Worm (Caenorhabditis elegans) whole organism, L1 larva: Measurements from ENCODE around the gene C53D6.11.

ENCODE experiments used
- C04F5.9 ChIP-seq: sonication (generic microtip); optimal IDR thresholded peaks from 2 replicates; lab custom pipeline; 2016; ENCODE audit warnings: missing genetic modification characterization, missing compliant biosample characterization
- C16A3.4 ChIP-seq: fragments of 150-350 bp; optimal IDR thresholded peaks from 2 replicates; lab custom pipeline; 2014; ENCODE audit warnings: missing biosample characterization, missing genetic modification characterization
- F16B12.6 ChIP-seq: fragments of 150-350 bp; optimal IDR thresholded peaks from 2 replicates; lab custom pipeline; 2014; ENCODE audit warnings: missing biosample characterization, missing genetic modification characterization
- Y116A8C.19 ChIP-seq: sonication (generic microtip); optimal IDR thresholded peaks from 2 replicates; lab custom pipeline; 2016; ENCODE audit warnings: missing compliant biosample characterization, missing genetic modification characterization, borderline replicate concordance
- aha-1 ChIP-seq: fragments of 150-350 bp; optimal IDR thresholded peaks from 2 replicates; lab custom pipeline; 2014; ENCODE audit warnings: missing biosample characterization, missing genetic modification characterization
- aly-2 ChIP-seq: fragments of 150-350 bp; optimal IDR thresholded peaks from 2 replicates; lab custom pipeline; 2014; ENCODE audit warnings: missing biosample characterization, missing genetic modification characterization
- ceh-82 ChIP-seq, 3 experiments: fragments of 150-350 bp in 1 of 3; sonication (generic microtip) in 2 of 3; optimal IDR thresholded peaks; 2 replicates each; lab custom pipeline; 2014 to 2017; ENCODE audit warnings: missing biosample characterization in 3 of 3, missing genetic modification characterization in 3 of 3
- ceh-90 ChIP-seq: sonication (generic microtip); optimal IDR thresholded peaks from 2 replicates; lab custom pipeline; 2016; ENCODE audit warnings: missing genetic modification characterization, missing compliant biosample characterization
- dsc-1 ChIP-seq: sonication (generic microtip); optimal IDR thresholded peaks from 2 replicates; lab custom pipeline; 2016; ENCODE audit warnings: mild to moderate bottlenecking, missing genetic modification characterization, missing compliant biosample characterization
- efl-1 ChIP-seq, 4 experiments: fragments of 150-350 bp; optimal IDR thresholded peaks in 3 of 4; peaks in 1 of 4; 1 replicate in 1 of 4; 2 replicates in 3 of 4; lab custom pipeline; 2014; ENCODE audit warnings: missing biosample characterization in 2 of 4, missing genetic modification characterization in 2 of 4, missing genetic modification reagents in 2 of 4
- egl-13 ChIP-seq: sonication (generic microtip); optimal IDR thresholded peaks from 2 replicates; lab custom pipeline; 2016; ENCODE audit warnings: missing genotype, missing genetic modification reagents, missing genetic modification characterization, missing compliant biosample characterization
- egl-27 ChIP-seq, 2 experiments: fragments of 150-350 bp in 1 of 2; sonication (generic microtip); optimal IDR thresholded peaks; 3 replicates each; lab custom pipeline; 2017 to 2018; ENCODE audit warnings: missing biosample characterization in 2 of 2, missing genetic modification characterization in 2 of 2, missing genetic modification reagents in 2 of 2
- elt-2 ChIP-seq: sonication (generic microtip); optimal IDR thresholded peaks from 2 replicates; lab custom pipeline; 2016; ENCODE audit warnings: missing genetic modification characterization, mild to moderate bottlenecking, inconsistent platforms, missing compliant biosample characterization, missing genetic modification reagents
- elt-3 ChIP-seq, 6 experiments: fragments of 150-350 bp in 1 of 6; sonication (generic microtip); optimal IDR thresholded peaks; 2 replicates each; lab custom pipeline; 2017 to 2018; ENCODE audit warnings: missing biosample characterization in 6 of 6, missing genetic modification characterization in 6 of 6, inconsistent platforms in 1 of 6
- ets-5 ChIP-seq: fragments of 200-800 bp; sonication (Bioruptor generic); IDR thresholded peaks from 2 replicates; pipeline ENCODE4 v1.3.6; 2022; ENCODE audit warnings: missing genetic modification characterization, missing compliant biosample characterization
- fkh-4 ChIP-seq: sonication (generic microtip); optimal IDR thresholded peaks from 2 replicates; lab custom pipeline; 2016; ENCODE audit warnings: missing compliant biosample characterization, missing genetic modification characterization, borderline replicate concordance
- fkh-8 ChIP-seq: sonication (generic microtip); optimal IDR thresholded peaks from 2 replicates; lab custom pipeline; 2016; ENCODE audit warnings: mild to moderate bottlenecking, missing genetic modification characterization, missing compliant biosample characterization
- hpl-2 ChIP-seq: fragments of 150-350 bp; optimal IDR thresholded peaks from 2 replicates; lab custom pipeline; 2014; ENCODE audit warnings: missing biosample characterization, missing genetic modification reagents, missing genetic modification characterization
- isw-1 ChIP-seq: fragments of 200-800 bp; sonication (Bioruptor generic); IDR thresholded peaks from 2 replicates; pipeline ENCODE4 v1.3.6; 2022; ENCODE audit warnings: missing genetic modification characterization, missing compliant biosample characterization
- jun-1 ChIP-seq: fragments of 150-350 bp; optimal IDR thresholded peaks from 2 replicates; lab custom pipeline; 2014; ENCODE audit warnings: missing biosample characterization, missing genetic modification reagents, missing genetic modification characterization
- lin-35 ChIP-seq, 2 experiments: fragments of 150-350 bp; optimal IDR thresholded peaks; 2 replicates each; lab custom pipeline; 2014; ENCODE audit warnings: missing biosample characterization in 2 of 2, missing genetic modification characterization in 2 of 2, missing genetic modification reagents in 2 of 2
- lin-39 ChIP-seq: fragments of 150-350 bp; optimal IDR thresholded peaks from 2 replicates; lab custom pipeline; 2014; ENCODE audit warnings: missing biosample characterization, missing genetic modification reagents, missing genetic modification characterization
- lir-3 ChIP-seq: sonication (generic microtip); optimal IDR thresholded peaks from 2 replicates; lab custom pipeline; 2016; ENCODE audit warnings: mild to moderate bottlenecking, missing genetic modification characterization, moderate library complexity, missing compliant biosample characterization; ENCODE audit not compliant: poor library complexity
- lsy-2 ChIP-seq, 2 experiments: fragments of 150-350 bp; optimal IDR thresholded peaks; 2 replicates each; lab custom pipeline; 2014; ENCODE audit warnings: missing biosample characterization in 2 of 2, missing genetic modification characterization in 2 of 2
- mep-1 ChIP-seq: fragments of 150-350 bp; optimal IDR thresholded peaks from 2 replicates; lab custom pipeline; 2014; ENCODE audit warnings: missing biosample characterization, missing genetic modification characterization
- nhr-11 ChIP-seq: fragments of 150-350 bp; optimal IDR thresholded peaks from 2 replicates; lab custom pipeline; 2014; ENCODE audit warnings: missing biosample characterization, missing genetic modification characterization
- nhr-20 ChIP-seq: sonication (generic microtip); optimal IDR thresholded peaks from 2 replicates; lab custom pipeline; 2016; ENCODE audit warnings: mild to moderate bottlenecking, missing genetic modification characterization, missing compliant biosample characterization
- nhr-237 ChIP-seq: fragments of 150-350 bp; optimal IDR thresholded peaks from 2 replicates; lab custom pipeline; 2014; ENCODE audit warnings: missing biosample characterization, missing genetic modification characterization
- nhr-84 ChIP-seq: sonication (generic microtip); optimal IDR thresholded peaks from 2 replicates; lab custom pipeline; 2017; ENCODE audit warnings: missing biosample characterization, missing genetic modification characterization
- nhr-85 ChIP-seq: sonication (generic microtip); peaks from one replicate; lab custom pipeline; 2016; ENCODE audit warnings: missing genetic modification characterization, inconsistent platforms, missing compliant biosample characterization
- nhr-90 ChIP-seq: sonication (generic microtip); optimal IDR thresholded peaks from 2 replicates; lab custom pipeline; 2016; ENCODE audit warnings: mild to moderate bottlenecking, missing genetic modification characterization, missing compliant biosample characterization; ENCODE audit not compliant: poor library complexity
- pag-3 ChIP-seq: sonication (generic microtip); optimal IDR thresholded peaks from 2 replicates; lab custom pipeline; 2017; ENCODE audit warnings: missing genetic modification characterization, mild to moderate bottlenecking, missing compliant biosample characterization, antibody characterized with exemption, borderline replicate concordance; ENCODE audit not compliant: insufficient read depth
- pqm-1 ChIP-seq: sonication (generic microtip); optimal IDR thresholded peaks from 3 replicates; lab custom pipeline; 2017; ENCODE audit warnings: missing biosample characterization, missing genetic modification characterization
- rnt-1 ChIP-seq: sonication (generic microtip); optimal IDR thresholded peaks from 2 replicates; lab custom pipeline; 2016; ENCODE audit warnings: mild to moderate bottlenecking, missing genetic modification characterization, moderate library complexity, missing compliant biosample characterization
- snu-23 ChIP-seq: sonication (generic microtip); optimal IDR thresholded peaks from 2 replicates; lab custom pipeline; 2016; ENCODE audit warnings: missing genetic modification characterization, missing compliant biosample characterization
- sox-4 ChIP-seq: sonication (generic microtip); optimal IDR thresholded peaks from 2 replicates; lab custom pipeline; 2016; ENCODE audit warnings: missing genetic modification characterization, missing compliant biosample characterization
- sptf-1 ChIP-seq: fragments of 150-350 bp; optimal IDR thresholded peaks from 2 replicates; lab custom pipeline; 2014; ENCODE audit warnings: missing biosample characterization, missing genetic modification characterization
- tlp-1 ChIP-seq: fragments of 150-350 bp; optimal IDR thresholded peaks from 2 replicates; lab custom pipeline; 2014; ENCODE audit warnings: missing biosample characterization, missing genetic modification characterization
- unc-130 ChIP-seq: fragments of 150-350 bp; optimal IDR thresholded peaks from 2 replicates; lab custom pipeline; 2017; ENCODE audit warnings: missing biosample characterization, missing genetic modification characterization, inconsistent platforms
- unc-30 ChIP-seq: sonication (generic microtip); optimal IDR thresholded peaks from 2 replicates; lab custom pipeline; 2017; ENCODE audit warnings: missing biosample characterization, missing genetic modification characterization
- unc-86 ChIP-seq: sonication (generic microtip); optimal IDR thresholded peaks from 2 replicates; lab custom pipeline; 2016; ENCODE audit warnings: missing genetic modification characterization, missing compliant biosample characterization
- xbp-1 ChIP-seq: sonication (generic microtip); optimal IDR thresholded peaks from 2 replicates; lab custom pipeline; 2016; ENCODE audit warnings: missing genetic modification characterization, missing compliant biosample characterization
- zag-1 ChIP-seq: fragments of 150-350 bp; optimal IDR thresholded peaks from 2 replicates; lab custom pipeline; 2014; ENCODE audit warnings: missing biosample characterization, missing genetic modification characterization
- zip-4 ChIP-seq: fragments of 200-800 bp; sonication (Bioruptor generic); optimal IDR thresholded peaks from 2 replicates; lab custom pipeline; 2018; ENCODE audit warnings: mild to moderate bottlenecking, missing genetic modification characterization, moderate library complexity, missing compliant biosample characterization
- ztf-11 ChIP-seq, 2 experiments: sonication (generic microtip); optimal IDR thresholded peaks; 2 replicates each; lab custom pipeline; 2016 to 2017; ENCODE audit warnings: missing genetic modification characterization in 2 of 2, missing biosample characterization in 1 of 2, missing compliant biosample characterization in 1 of 2
- ztf-4 ChIP-seq: fragments of 150-350 bp; optimal IDR thresholded peaks from 2 replicates; lab custom pipeline; 2014; ENCODE audit warnings: missing biosample characterization, missing genetic modification characterization

C53D6.11 gene

ce11 chrIV:9016477-9016876 is 6.1 kb downstream of the C53D6.11 start, which contains the start of gene acc-2:
TSS of gene acc-2 (plus strand) at chrIV:9016777.
- TF ChIP-seq pqm-1 (tag; lab: Kevin White, UChicago) (no peak), fkh-4 (no peak), C16A3.4 (tag; lab: Kevin White, UChicago) (no peak), unc-86 (tag; lab: Kevin White, UChicago) (no peak), nhr-11 (tag; lab: Kevin White, UChicago) (no peak), lin-35 (GFP tag; optimal IDR thresholded peaks at IDR 0.05; lab: Kevin White, UChicago) (no peak), ceh-82 (tag; optimal IDR thresholded peaks at IDR 0.05; lab: Kevin White, UChicago) (no peak), isw-1 (GFP tag; lab: Robert Waterston, UW) (no peak), ztf-11 (tag; optimal IDR thresholded peaks at IDR 0.05; lab: Kevin White, UChicago) (no peak), C04F5.9 (tag; lab: Kevin White, UChicago) (no peak), ets-5 (GFP tag; lab: Robert Waterston, UW) (no peak), efl-1 (optimal IDR thresholded peaks at IDR 0.05; lab: Kevin White, UChicago) (no peak), efl-1 (GFP tag; optimal IDR thresholded peaks at IDR 0.05 in 1 of 2; lab: Kevin White, UChicago) (no peak)

DNA sequence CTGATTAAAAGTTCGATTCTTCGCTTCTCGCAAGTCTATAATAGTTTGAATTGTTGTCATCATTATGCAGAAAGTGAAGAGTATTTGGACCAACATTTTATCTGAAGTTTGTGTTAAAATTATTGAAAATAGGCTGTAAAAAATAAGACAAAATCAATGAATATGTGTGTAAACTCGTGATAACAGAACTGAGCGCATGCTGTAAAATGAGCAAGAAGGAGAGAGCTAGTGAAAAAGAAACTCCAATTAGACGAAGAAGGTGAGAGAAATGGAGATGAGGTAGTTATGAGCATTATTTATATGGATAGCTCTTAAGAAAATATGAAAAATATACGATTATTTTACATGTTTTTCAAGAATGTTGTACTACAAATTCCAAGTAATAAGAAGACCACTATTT is 10.5 kb downstream of the C53D6.11 start, which contains the start of gene C53D6.4:
TSS of gene C53D6.4 (minus strand) at position 101 of the 400 bp plus-strand sequence.
- TF ChIP-seq aha-1 (tag; lab: Kevin White, UChicago): no peak
- no peak for TF ChIP-seq unc-30 (tag; lab: Kevin White, UChicago)
- TF ChIP-seq sox-4 (tag; lab: Kevin White, UChicago): no peak
- TF ChIP-seq unc-86 (tag; lab: Kevin White, UChicago): no peak
- TF ChIP-seq nhr-237 (tag; lab: Kevin White, UChicago): no peak
- no peak for TF ChIP-seq tlp-1 (tag; lab: Kevin White, UChicago)
- no peak for TF ChIP-seq pqm-1 (tag; lab: Kevin White, UChicago)
- TF ChIP-seq aly-2 (tag; lab: Kevin White, UChicago): no peak
- no peak for TF ChIP-seq efl-1 (optimal IDR thresholded peaks at IDR 0.05; lab: Kevin White, UChicago)
- TF ChIP-seq efl-1 (GFP tag; optimal IDR thresholded peaks at IDR 0.05 in 1 of 2; lab: Kevin White, UChicago): no peak
- no peak for TF ChIP-seq egl-13 (tag; lab: Kevin White, UChicago)
- TF ChIP-seq nhr-84 (tag; lab: Kevin White, UChicago): no peak
- TF ChIP-seq zip-4 (GFP tag; lab: Kevin White, UChicago): no peak

DNA sequence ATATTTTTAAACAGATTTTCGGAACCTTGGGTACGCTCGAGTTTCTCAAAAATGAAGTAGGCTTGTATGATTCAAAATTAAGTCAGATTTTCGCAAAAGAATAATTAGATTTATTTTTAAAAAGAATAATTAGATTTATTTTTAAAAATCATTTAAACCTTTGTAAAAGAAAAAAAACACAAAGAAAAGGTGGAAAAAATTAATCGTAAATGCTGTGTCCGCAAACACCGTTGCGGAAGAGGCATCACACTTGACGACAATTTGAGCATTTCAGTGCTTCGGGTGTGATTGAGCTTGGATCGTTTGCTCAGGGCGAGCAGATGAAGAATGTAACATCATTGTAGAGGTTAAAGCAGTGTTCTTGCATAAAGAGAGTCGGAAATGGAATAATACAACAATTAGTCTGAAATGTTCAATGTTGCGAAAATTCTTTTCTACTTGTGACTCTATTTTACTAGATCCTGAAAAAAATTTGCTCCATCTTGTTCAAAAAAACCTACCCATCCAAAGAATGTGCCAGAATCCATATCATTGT is 10.9 kb downstream of the C53D6.11 start:
- TF ChIP-seq aly-2 (tag; lab: Kevin White, UChicago) (no peak), Y116A8C.19 (tag; lab: Kevin White, UChicago) (no peak), pag-3 (no peak), lin-35 (GFP tag; optimal IDR thresholded peaks at IDR 0.05; lab: Kevin White, UChicago) (peak in 1 of 2 experiments; percentile 3), efl-1 (optimal IDR thresholded peaks at IDR 0.05; lab: Kevin White, UChicago) (peak; percentile 40 to 51), efl-1 (GFP tag; optimal IDR thresholded peaks at IDR 0.05 in 1 of 2; lab: Kevin White, UChicago) (peak; percentile 44 to 58), lin-39 (tag; lab: Kevin White, UChicago) (no peak), dsc-1 (no peak), unc-130 (tag; lab: Kevin White, UChicago) (no peak), C04F5.9 (tag; lab: Kevin White, UChicago) (no peak), rnt-1 (tag; lab: Kevin White, UChicago) (peak; percentile 24), elt-2 (no peak), ceh-90 (tag; lab: Kevin White, UChicago) (no peak), nhr-90 (no peak), pqm-1 (tag; lab: Kevin White, UChicago) (no peak), aha-1 (tag; lab: Kevin White, UChicago) (no peak), egl-27 (tag; optimal IDR thresholded peaks at IDR 0.05; lab: Kevin White, UChicago) (no peak), zag-1 (tag; lab: Kevin White, UChicago) (no peak), lir-3 (tag; lab: Kevin White, UChicago) (no peak), elt-3 (tag; optimal IDR thresholded peaks at IDR 0.05; lab: Kevin White, UChicago) (no peak), nhr-84 (tag; lab: Kevin White, UChicago) (no peak), nhr-20 (tag; lab: Kevin White, UChicago) (no peak), lsy-2 (tag; optimal IDR thresholded peaks at IDR 0.05; lab: Kevin White, UChicago) (no peak), nhr-85 (tag; lab: Kevin White, UChicago) (peak; percentile 66), jun-1 (tag; lab: Kevin White, UChicago) (no peak), mep-1 (tag; lab: Kevin White, UChicago) (peak; percentile 61), sptf-1 (tag; lab: Kevin White, UChicago) (no peak), ztf-4 (tag; lab: Kevin White, UChicago) (no peak), hpl-2 (GFP tag; lab: Kevin White, UChicago) (no peak), fkh-8 (no peak), snu-23 (GFP tag; lab: Kevin White, UChicago) (no peak), ets-5 (GFP tag; lab: Robert Waterston, UW) (no peak), xbp-1 (tag; lab: Kevin White, UChicago) (peak; percentile 3), F16B12.6 (peak; percentile 85)
